Fruit fly (Drosophila melanogaster) whole organism, wandering third instar larva: ENCODE results near the gene tomb.
A peak's percentile ranks its signal among the peaks of the same experiment; 100 is the strongest.

ENCODE experiments used
- Abd-B ChIP-seq: fragments of >200 bp; optimal IDR thresholded peaks from 2 replicates; lab custom pipeline; 2017; ENCODE audit warnings: missing biosample characterization, missing genetic modification characterization
- CG32264 ChIP-seq: fragments of 200-800 bp; sonication (Bioruptor generic); optimal IDR thresholded peaks from 2 replicates; lab custom pipeline; 2016; ENCODE audit warnings: missing biosample characterization, missing genetic modification characterization
- CG9705 ChIP-seq: fragments of 200-800 bp; sonication (Bioruptor generic); optimal IDR thresholded peaks from 2 replicates; lab custom pipeline; 2018; ENCODE audit warnings: missing biosample characterization, mild to moderate bottlenecking, missing genetic modification characterization
- CrebA ChIP-seq: fragments of 200-800 bp; sonication (Bioruptor generic); optimal IDR thresholded peaks from 2 replicates; lab custom pipeline; 2016; ENCODE audit warnings: missing biosample characterization, mild to moderate bottlenecking, missing genetic modification characterization, borderline replicate concordance
- Dfd ChIP-seq: fragments of >200 bp; optimal IDR thresholded peaks from 2 replicates; lab custom pipeline; 2017; ENCODE audit warnings: missing biosample characterization, missing genetic modification characterization
- Dif ChIP-seq: fragments of 200-275, 200-300 bp; sonication (Bioruptor generic); optimal IDR thresholded peaks from 2 replicates; lab custom pipeline; 2018; ENCODE audit warnings: missing biosample characterization, missing genetic modification characterization; ENCODE audit not compliant: partially characterized antibody
- GATAd ChIP-seq: sonication (Bioruptor generic); optimal IDR thresholded peaks from 2 replicates; lab custom pipeline; 2016; ENCODE audit warnings: missing biosample characterization, missing genetic modification characterization
- HLH106 ChIP-seq: fragments of 200-800 bp; optimal IDR thresholded peaks from 3 replicates; lab custom pipeline; 2019; ENCODE audit warnings: missing biosample characterization, mild to moderate bottlenecking, missing genetic modification characterization, moderate library complexity
- Hnf4 ChIP-seq: fragments of 200-800 bp; sonication (Bioruptor generic); optimal IDR thresholded peaks from 2 replicates; lab custom pipeline; 2016; ENCODE audit warnings: missing biosample characterization, mild to moderate bottlenecking, missing genetic modification characterization
- Hr78 ChIP-seq: fragments of >200 bp; optimal IDR thresholded peaks from 2 replicates; lab custom pipeline; 2017; ENCODE audit warnings: missing biosample characterization, missing genetic modification characterization
- Hr83 ChIP-seq: fragments of 200-300 bp; sonication (Bioruptor generic); optimal IDR thresholded peaks from 2 replicates; lab custom pipeline; 2016; ENCODE audit warnings: missing biosample characterization, mild to moderate bottlenecking, missing genetic modification characterization, moderate library complexity; ENCODE audit not compliant: poor library complexity, severe bottlenecking
- Jra ChIP-seq: sonication (Bioruptor generic); optimal IDR thresholded peaks from 2 replicates; lab custom pipeline; 2016; ENCODE audit warnings: missing biosample characterization, missing genetic modification characterization
- Mio ChIP-seq: sonication (Bioruptor generic); optimal IDR thresholded peaks from 2 replicates; lab custom pipeline; 2016; ENCODE audit warnings: missing biosample characterization, missing genetic modification characterization
- Myc ChIP-seq: fragments of >200 bp; optimal IDR thresholded peaks from 2 replicates; lab custom pipeline; 2017
- N ChIP-seq: fragments of >200 bp; optimal IDR thresholded peaks from 2 replicates; lab custom pipeline; 2018; ENCODE audit warnings: missing biosample characterization, missing external identifiers, missing genetic modification characterization
- OdsH ChIP-seq: fragments of 200-800 bp; sonication (Bioruptor generic); optimal IDR thresholded peaks from 2 replicates; lab custom pipeline; 2016; ENCODE audit warnings: missing biosample characterization, mild to moderate bottlenecking, missing genetic modification characterization
- Rel ChIP-seq, 2 experiments: fragments of 200-800 bp; sonication (Bioruptor generic) in 1 of 2; optimal IDR thresholded peaks; 2 replicates in 1 of 2; 3 replicates in 1 of 2; lab custom pipeline; 2016 to 2019; ENCODE audit warnings: mild to moderate bottlenecking in 2 of 2, missing biosample characterization in 2 of 2, missing genetic modification characterization in 2 of 2, moderate library complexity in 1 of 2
- Sp1 ChIP-seq: fragments of 200-800 bp; sonication (Bioruptor generic); optimal IDR thresholded peaks from 3 replicates; lab custom pipeline; 2019; ENCODE audit warnings: missing biosample characterization, mild to moderate bottlenecking, missing genetic modification characterization, moderate library complexity
- Vsx2 ChIP-seq: fragments of 200-300, 225-300 bp; sonication (Bioruptor generic); optimal IDR thresholded peaks from 2 replicates; lab custom pipeline; 2018; ENCODE audit warnings: missing biosample characterization, missing genetic modification characterization; ENCODE audit not compliant: partially characterized antibody
- br ChIP-seq: fragments of 200-800 bp; sonication (Bioruptor generic); optimal IDR thresholded peaks from 2 replicates; lab custom pipeline; 2016; ENCODE audit warnings: missing biosample characterization, missing genetic modification characterization
- brk ChIP-seq: fragments of 200-800 bp; sonication (Bioruptor generic); optimal IDR thresholded peaks from 2 replicates; lab custom pipeline; 2016; ENCODE audit warnings: missing biosample characterization, mild to moderate bottlenecking, missing genetic modification characterization
- dl ChIP-seq, 2 experiments: fragments of 175-275, 200-275 bp in 1 of 2; fragments of 200-275 bp in 1 of 2; sonication (Bioruptor generic); optimal IDR thresholded peaks; lab custom pipeline; 2018; ENCODE audit warnings: mild to moderate bottlenecking in 2 of 2, missing biosample characterization in 2 of 2, missing genetic modification characterization in 2 of 2, moderate library complexity in 2 of 2; ENCODE audit not compliant: partially characterized antibody in 2 of 2, insufficient read depth in 1 of 2
- dmrt93B ChIP-seq: fragments of 200-800 bp; sonication (Bioruptor generic); optimal IDR thresholded peaks from 2 replicates; lab custom pipeline; 2018; ENCODE audit warnings: missing biosample characterization, mild to moderate bottlenecking, missing genetic modification characterization
- dsf ChIP-seq: sonication (Bioruptor generic); optimal IDR thresholded peaks from 2 replicates; lab custom pipeline; 2016; ENCODE audit warnings: missing biosample characterization, missing genetic modification characterization, borderline replicate concordance
- ey ChIP-seq: fragments of 200-800 bp; sonication (Bioruptor generic); optimal IDR thresholded peaks from 2 replicates; lab custom pipeline; 2016; ENCODE audit warnings: missing biosample characterization, missing genetic modification characterization
- foxo ChIP-seq, 2 experiments: fragments of 200-800 bp; sonication (Bioruptor generic); optimal IDR thresholded peaks; 2 replicates in 1 of 2; 3 replicates in 1 of 2; lab custom pipeline; 2016 to 2017; ENCODE audit warnings: missing biosample characterization in 2 of 2, missing genetic modification characterization in 2 of 2
- fru ChIP-seq: fragments of 200-800 bp; sonication (Bioruptor generic); optimal IDR thresholded peaks from 3 replicates; lab custom pipeline; 2016; ENCODE audit warnings: missing biosample characterization, mild to moderate bottlenecking, missing genetic modification characterization
- h ChIP-seq: fragments of 200-800 bp; sonication (Bioruptor generic); optimal IDR thresholded peaks from 3 replicates; lab custom pipeline; 2016; ENCODE audit warnings: missing biosample characterization, mild to moderate bottlenecking, missing genetic modification characterization
- jim ChIP-seq: fragments of 175-275, 200-325 bp; sonication (Bioruptor generic); optimal IDR thresholded peaks from 2 replicates; lab custom pipeline; 2016; ENCODE audit warnings: missing biosample characterization, mild to moderate bottlenecking, missing genetic modification characterization
- lola ChIP-seq: fragments of >200 bp; optimal IDR thresholded peaks from 2 replicates; lab custom pipeline; 2017; ENCODE audit warnings: missing biosample characterization, missing genetic modification characterization
- pan ChIP-seq: fragments of >200 bp; optimal IDR thresholded peaks from 2 replicates; lab custom pipeline; 2017
- psq ChIP-seq: fragments of 200-800 bp; sonication (Bioruptor generic); optimal IDR thresholded peaks from 3 replicates; lab custom pipeline; 2017; ENCODE audit warnings: missing biosample characterization, mild to moderate bottlenecking, missing genetic modification characterization, moderate library complexity
- rgr ChIP-seq: fragments of 200-800 bp; sonication (Bioruptor generic); optimal IDR thresholded peaks from 3 replicates; lab custom pipeline; 2016; ENCODE audit warnings: missing biosample characterization, mild to moderate bottlenecking, missing genetic modification characterization
- sage ChIP-seq: fragments of 200-800 bp; sonication (Bioruptor generic); optimal IDR thresholded peaks from 2 replicates; lab custom pipeline; 2016; ENCODE audit warnings: missing biosample characterization, mild to moderate bottlenecking, missing genetic modification characterization
- sv ChIP-seq: fragments of 200-800 bp; sonication (Bioruptor generic); optimal IDR thresholded peaks from 3 replicates; lab custom pipeline; 2016; ENCODE audit warnings: missing biosample characterization, missing genetic modification characterization
- tai ChIP-seq: sonication (Bioruptor generic); optimal IDR thresholded peaks from 2 replicates; lab custom pipeline; 2016; ENCODE audit warnings: missing biosample characterization, missing genetic modification characterization
- usp ChIP-seq: fragments of >200 bp; optimal IDR thresholded peaks from 2 replicates; lab custom pipeline; 2017; ENCODE audit warnings: missing biosample characterization, missing genetic modification characterization
- woc ChIP-seq: sonication (Bioruptor generic); optimal IDR thresholded peaks from 2 replicates; lab custom pipeline; 2016; ENCODE audit warnings: missing biosample characterization, mild to moderate bottlenecking, missing genetic modification characterization

tomb gene

DNA sequence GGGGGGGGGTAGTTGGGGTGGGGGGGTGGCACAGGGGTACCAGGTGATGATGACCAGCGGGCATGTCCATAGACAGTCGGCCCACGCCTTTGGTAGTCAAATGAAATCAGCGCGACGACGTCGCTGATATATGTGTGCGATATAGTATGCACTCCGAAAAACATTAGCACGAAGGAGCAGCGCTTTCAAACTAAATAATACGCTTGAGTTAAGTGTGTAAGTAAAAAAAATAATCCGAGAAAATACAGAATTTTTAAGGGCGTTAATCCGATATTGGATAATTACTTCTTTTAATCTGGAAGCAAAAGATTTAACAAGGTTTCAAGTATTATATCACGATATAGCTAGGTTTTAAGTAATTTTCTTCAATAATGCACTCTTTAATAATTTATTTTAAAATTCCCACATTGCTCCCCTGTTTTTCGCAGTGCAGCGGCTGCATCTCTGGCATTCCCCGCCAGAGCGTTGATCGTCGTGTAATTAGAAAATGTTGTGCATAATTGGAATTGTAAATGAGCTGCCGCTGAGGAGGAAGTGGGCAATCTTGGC is 41.7 kb downstream of the tomb start:
- TF ChIP-seq Hr83 (GFP tag; lab: Kevin White, UChicago) (no peak), pan (no peak), fru (no peak), Vsx2 (no peak), sage (no peak), tai (GFP tag; lab: Kevin White, UChicago) (no peak), Abd-B (no peak), dsf (no peak), br (GFP tag; lab: Kevin White, UChicago) (no peak), Jra (GFP tag; lab: Kevin White, UChicago) (no peak), h (GFP tag; lab: Kevin White, UChicago) (no peak), GATAd (no peak), psq (no peak), brk (no peak), HLH106 (tag; lab: Kevin White, UChicago) (no peak), foxo (GFP tag; optimal IDR thresholded peaks at IDR 0.05; lab: Kevin White, UChicago) (no peak), Rel (GFP tag; optimal IDR thresholded peaks at IDR 0.05; lab: Kevin White, UChicago) (no peak), Rel (tag; optimal IDR thresholded peaks at IDR 0.05; lab: Kevin White, UChicago) (no peak), CG9705 (GFP tag; lab: Kevin White, UChicago) (no peak), usp (GFP tag; lab: Kevin White, UChicago) (no peak)

dm6 chr2L:5493907-5494404 is 42.6 kb downstream of the tomb start:
- TF ChIP-seq Myc (lab: Kevin White, UChicago) (no peak), dmrt93B (GFP tag; lab: Kevin White, UChicago) (no peak), sv (GFP tag; lab: Kevin White, UChicago) (no peak), lola (no peak), pan (no peak), Dfd (GFP tag; lab: Kevin White, UChicago) (no peak), tai (GFP tag; lab: Kevin White, UChicago) (no peak), rgr (GFP tag; lab: Kevin White, UChicago) (no peak), ey (GFP tag; lab: Kevin White, UChicago) (no peak), usp (GFP tag; lab: Kevin White, UChicago) (no peak), Mio (no peak), fru (no peak), Hr83 (GFP tag; lab: Kevin White, UChicago) (no peak), OdsH (GFP tag; lab: Kevin White, UChicago) (no peak), Dif (no peak), Abd-B (no peak), foxo (GFP tag; optimal IDR thresholded peaks at IDR 0.05; lab: Kevin White, UChicago) (no peak), jim (GFP tag; lab: Kevin White, UChicago) (no peak), CG32264 (GFP tag; lab: Kevin White, UChicago) (no peak)

dm6 chr2L:5492924-5493323 is 43.6 kb downstream of the tomb start:
- no peak for TF ChIP-seq Hr83 (GFP tag; lab: Kevin White, UChicago)
- no peak for TF ChIP-seq CrebA (GFP tag; lab: Kevin White, UChicago)
- peak; percentile 80 for TF ChIP-seq woc (GFP tag; lab: Kevin White, UChicago)
- peak; percentile 81 for TF ChIP-seq br (GFP tag; lab: Kevin White, UChicago)
- TF ChIP-seq Vsx2, result no peak
- no peak for TF ChIP-seq Mio
- TF ChIP-seq h (GFP tag; lab: Kevin White, UChicago), result peak; percentile 85
- TF ChIP-seq sage, result peak; percentile 35
- TF ChIP-seq jim (GFP tag; lab: Kevin White, UChicago), result no peak
- peak; percentile 77 for TF ChIP-seq OdsH (GFP tag; lab: Kevin White, UChicago)
- TF ChIP-seq tai (GFP tag; lab: Kevin White, UChicago), result peak; percentile 66
- TF ChIP-seq brk, result peak; percentile 62
- TF ChIP-seq CG9705 (GFP tag; lab: Kevin White, UChicago), result peak; percentile 68
- TF ChIP-seq foxo (GFP tag; optimal IDR thresholded peaks at IDR 0.05; lab: Kevin White, UChicago), result peak in 1 of 2 experiments; percentile 87
- no peak for TF ChIP-seq Myc (lab: Kevin White, UChicago)
- no peak for TF ChIP-seq usp (GFP tag; lab: Kevin White, UChicago)
- TF ChIP-seq N (GFP tag; lab: Kevin White, UChicago), result no peak
- peak; percentile 34 for TF ChIP-seq CG32264 (GFP tag; lab: Kevin White, UChicago)
- TF ChIP-seq sv (GFP tag; lab: Kevin White, UChicago), result no peak
- TF ChIP-seq lola, result no peak
- no peak for TF ChIP-seq GATAd
- peak; percentile 89 for TF ChIP-seq fru
- TF ChIP-seq ey (GFP tag; lab: Kevin White, UChicago), result peak; percentile 82
- no peak for TF ChIP-seq dl (GFP tag; optimal IDR thresholded peaks at IDR 0.05; lab: Kevin White, UChicago; ENCODE audit: insufficient read depth in 1 of 2, partially characterized antibody in 2 of 2)
- peak; percentile 82 for TF ChIP-seq Sp1 (GFP tag; lab: Kevin White, UChicago)
- peak; percentile 86 for TF ChIP-seq HLH106 (tag; lab: Kevin White, UChicago)
- TF ChIP-seq Hr78 (GFP tag; lab: Kevin White, UChicago), result no peak
- TF ChIP-seq dsf, result no peak
- TF ChIP-seq Dif, result no peak
- no peak for TF ChIP-seq Dfd (GFP tag; lab: Kevin White, UChicago)
- peak; percentile 68 for TF ChIP-seq dmrt93B (GFP tag; lab: Kevin White, UChicago)
- no peak for TF ChIP-seq Abd-B
- peak; percentile 82 for TF ChIP-seq rgr (GFP tag; lab: Kevin White, UChicago)
- peak; percentile 85 for TF ChIP-seq Hnf4 (GFP tag; lab: Kevin White, UChicago)
- TF ChIP-seq pan, result no peak
- peak; percentile 64 for TF ChIP-seq Jra (GFP tag; lab: Kevin White, UChicago)
- peak; percentile 73 for TF ChIP-seq psq
- TF ChIP-seq Rel (GFP tag; optimal IDR thresholded peaks at IDR 0.05; lab: Kevin White, UChicago), result no peak
- peak; percentile 29 for TF ChIP-seq Rel (tag; optimal IDR thresholded peaks at IDR 0.05; lab: Kevin White, UChicago)
